Fruit fly (Drosophila melanogaster) whole organism, embryonic: Measurements from ENCODE around the gene snu.

Experiments
- Atf6 ChIP-seq: fragments of 200-800 bp; sonication (Bioruptor generic); IDR thresholded peaks from 2 replicates; pipeline ENCODE4 v1.3.6; 2022; ENCODE audit warnings: missing biosample characterization, missing genetic modification characterization
- Awh ChIP-seq: fragments of 200-800 bp; sonication (Bioruptor generic); IDR thresholded peaks from 2 replicates; pipeline ENCODE4, ENCODE4 v1.3.6; 2022; ENCODE audit warnings: missing biosample characterization, missing genetic modification characterization
- B-H2 ChIP-seq: fragments of 200-800 bp; sonication (Bioruptor generic); optimal IDR thresholded peaks from 2 replicates; lab custom pipeline; 2018; ENCODE audit warnings: missing biosample characterization, mild to moderate bottlenecking, missing genetic modification characterization
- Bdp1 ChIP-seq: fragments of 200-800 bp; sonication (Bioruptor generic); optimal IDR thresholded peaks from 3 replicates; lab custom pipeline; 2016; ENCODE audit warnings: missing biosample characterization, missing genetic modification characterization
- CG10462 ChIP-seq: fragments of 200-800 bp; sonication (Bioruptor generic); optimal IDR thresholded peaks from 2 replicates; lab custom pipeline; 2016; ENCODE audit warnings: missing biosample characterization, missing genetic modification characterization
- CG11696 ChIP-seq: fragments of 200-800 bp; sonication (Bioruptor generic); IDR thresholded peaks from 2 replicates; pipeline ENCODE4 v1.3.6; 2022; ENCODE audit warnings: missing biosample characterization, missing genetic modification characterization
- CG12104 ChIP-seq: fragments of 200-800 bp; sonication (Bioruptor generic); optimal IDR thresholded peaks from 3 replicates; lab custom pipeline; 2016; ENCODE audit warnings: missing biosample characterization, missing genetic modification characterization
- CG13287 ChIP-seq: fragments of 200-800 bp; sonication (Bioruptor generic); IDR thresholded peaks from 2 replicates; pipeline ENCODE4 v1.3.6; 2022; ENCODE audit warnings: missing biosample characterization, missing genetic modification characterization; ENCODE audit not compliant: partially characterized antibody
- CG14441 ChIP-seq: fragments of 200-800 bp; sonication (Bioruptor generic); IDR thresholded peaks from 2 replicates; pipeline ENCODE4 v1.3.6; 2022; ENCODE audit warnings: missing biosample characterization, missing genetic modification characterization
- CG15514 ChIP-seq: fragments of 200-800 bp; sonication (Bioruptor generic); optimal IDR thresholded peaks from 3 replicates; lab custom pipeline; 2017; ENCODE audit warnings: missing biosample characterization, missing genetic modification characterization, mild to moderate bottlenecking, moderate library complexity, missing genetic modification reagents
- CG2678 ChIP-seq: fragments of 200-800 bp; sonication (Bioruptor generic); optimal IDR thresholded peaks from 3 replicates; lab custom pipeline; 2019; ENCODE audit warnings: missing biosample characterization, mild to moderate bottlenecking, missing genetic modification characterization, moderate library complexity
- CG2875 ChIP-seq: fragments of 200-800 bp; sonication (Bioruptor generic); optimal IDR thresholded peaks from 2 replicates; lab custom pipeline; 2017; ENCODE audit warnings: missing biosample characterization, mild to moderate bottlenecking, missing genetic modification characterization, missing genetic modification reagents
- CG3281 ChIP-seq: fragments of 200-800 bp; sonication (Bioruptor generic); optimal IDR thresholded peaks from 3 replicates; lab custom pipeline; 2017; ENCODE audit warnings: missing biosample characterization, mild to moderate bottlenecking, missing genetic modification characterization
- CG33213 ChIP-seq: fragments of 200-800 bp; sonication (Bioruptor generic); optimal IDR thresholded peaks from 3 replicates; lab custom pipeline; 2016; ENCODE audit warnings: missing biosample characterization, missing genetic modification characterization
- CG4820 ChIP-seq: fragments of 200-800 bp; sonication (Bioruptor generic); optimal IDR thresholded peaks from 3 replicates; lab custom pipeline; 2016; ENCODE audit warnings: missing biosample characterization, missing genetic modification characterization
- CG6683 ChIP-seq: fragments of 200-800 bp; sonication (Bioruptor generic); optimal IDR thresholded peaks from 2 replicates; lab custom pipeline; 2017; ENCODE audit warnings: missing biosample characterization, mild to moderate bottlenecking, missing genetic modification characterization, missing genetic modification reagents
- CG7556 ChIP-seq: fragments of 200-800 bp; sonication (Bioruptor generic); optimal IDR thresholded peaks from 2 replicates; lab custom pipeline; 2017; ENCODE audit warnings: missing biosample characterization, mild to moderate bottlenecking, missing genetic modification characterization
- CG8281 ChIP-seq: fragments of 200-800 bp; sonication (Bioruptor generic); optimal IDR thresholded peaks from 2 replicates; lab custom pipeline; 2018; ENCODE audit warnings: missing biosample characterization, mild to moderate bottlenecking, missing genetic modification characterization, moderate library complexity
- CG8388 ChIP-seq: fragments of 200-800 bp; sonication (Bioruptor generic); optimal IDR thresholded peaks from 2 replicates; lab custom pipeline; 2019; ENCODE audit warnings: missing biosample characterization, mild to moderate bottlenecking, missing genetic modification characterization, moderate library complexity
- Doc3 ChIP-seq: fragments of 200-800 bp; sonication (Bioruptor generic); IDR thresholded peaks from 3 replicates; pipeline ENCODE4 v1.3.6; 2022; ENCODE audit warnings: missing biosample characterization, missing genetic modification characterization; ENCODE audit not compliant: partially characterized antibody
- E2f2 ChIP-seq: fragments of 200-800 bp; sonication (Bioruptor generic); IDR thresholded peaks from 2 replicates; pipeline ENCODE4 v1.3.6; 2022; ENCODE audit warnings: missing biosample characterization, missing genetic modification characterization
- Eip74EF ChIP-seq, 2 experiments: fragments of 200-800 bp in 1 of 2; fragments of >200 bp in 1 of 2; sonication (Bioruptor generic) in 1 of 2; optimal IDR thresholded peaks; 2 replicates each; lab custom pipeline; 2017 to 2019; ENCODE audit warnings: missing biosample characterization in 2 of 2, missing genetic modification characterization in 2 of 2, mild to moderate bottlenecking in 1 of 2, moderate library complexity in 1 of 2
- Ets65A ChIP-seq: fragments of 200-800 bp; sonication (Bioruptor generic); peaks from one replicate; lab custom pipeline; 2016; ENCODE audit warnings: missing biosample characterization, missing genetic modification characterization
- HLH3B ChIP-seq: fragments of 200-800 bp; sonication (Bioruptor generic); IDR thresholded peaks from 2 replicates; pipeline ENCODE4 v1.3.6; 2022; ENCODE audit warnings: missing biosample characterization, missing genetic modification characterization
- Hr3 ChIP-seq: fragments of 200-800 bp; sonication (Bioruptor generic); optimal IDR thresholded peaks from 3 replicates; lab custom pipeline; 2016; ENCODE audit warnings: missing biosample characterization, missing genetic modification characterization
- Hr51 ChIP-seq, 2 experiments: fragments of 200-800 bp; sonication (Bioruptor generic); optimal IDR thresholded peaks; 2 replicates in 1 of 2; 3 replicates in 1 of 2; lab custom pipeline; 2016 to 2018; ENCODE audit warnings: missing biosample characterization in 2 of 2, missing genetic modification characterization in 2 of 2, mild to moderate bottlenecking in 1 of 2, moderate library complexity in 1 of 2
- NC2α ChIP-seq: fragments of 200-800 bp; sonication (Bioruptor generic); optimal IDR thresholded peaks from 2 replicates; lab custom pipeline; 2016; ENCODE audit warnings: missing biosample characterization, missing genetic modification characterization
- TFAM ChIP-seq: fragments of 200-800 bp; sonication (Bioruptor generic); optimal IDR thresholded peaks from 2 replicates; lab custom pipeline; 2017; ENCODE audit warnings: missing biosample characterization, missing genetic modification characterization, inconsistent platforms
- Xbp1 ChIP-seq: fragments of 200-800 bp; sonication (Bioruptor generic); optimal IDR thresholded peaks from 3 replicates; lab custom pipeline; 2016; ENCODE audit warnings: missing biosample characterization, mild to moderate bottlenecking, missing genetic modification characterization
- ap ChIP-seq: fragments of 200-800 bp; sonication (Bioruptor generic); IDR thresholded peaks from 2 replicates; pipeline ENCODE4 v1.3.6; 2022; ENCODE audit warnings: missing biosample characterization, missing genetic modification characterization
- croc ChIP-seq: fragments of 200-800 bp; sonication (Bioruptor generic); conservative IDR thresholded peaks from 3 replicates; pipeline ENCODE4 v1.3.6; 2022; ENCODE audit warnings: missing biosample characterization, missing genetic modification characterization
- cwo ChIP-seq: fragments of 200-800 bp; sonication (Bioruptor generic); optimal IDR thresholded peaks from 3 replicates; lab custom pipeline; 2017; ENCODE audit warnings: missing biosample characterization, missing genetic modification characterization, mild to moderate bottlenecking, moderate library complexity, missing genetic modification reagents
- dpn ChIP-seq, 2 experiments: fragments of 200-800 bp; sonication (Bioruptor generic); optimal IDR thresholded peaks; 3 replicates each; lab custom pipeline; 2016; ENCODE audit warnings: missing biosample characterization in 2 of 2, missing genetic modification characterization in 2 of 2
- ewg ChIP-seq: fragments of 200-800 bp; sonication (Bioruptor generic); optimal IDR thresholded peaks from 3 replicates; lab custom pipeline; 2017; ENCODE audit warnings: mild to moderate bottlenecking, missing biosample characterization, missing genetic modification reagents, missing genetic modification characterization
- gcm2 ChIP-seq: fragments of 200-800 bp; sonication (Bioruptor generic); optimal IDR thresholded peaks from 2 replicates; lab custom pipeline; 2016; ENCODE audit warnings: missing biosample characterization, missing genetic modification characterization
- hkb ChIP-seq, 2 experiments: fragments of 200-800 bp in 1 of 2; fragments of >200 bp in 1 of 2; sonication (Bioruptor generic) in 1 of 2; IDR thresholded peaks in 1 of 2; optimal IDR thresholded peaks in 1 of 2; 2 replicates each; pipeline versions ENCODE4 v1.3.6 to Lab custom; 2017 to 2022; ENCODE audit warnings: missing biosample characterization in 1 of 2, missing genetic modification characterization in 1 of 2
- inv ChIP-seq: fragments of 200-800 bp; sonication (Bioruptor generic); IDR thresholded peaks from 2 replicates; pipeline ENCODE4 v1.3.6; 2022; ENCODE audit warnings: missing biosample characterization, missing genetic modification characterization; ENCODE audit not compliant: partially characterized antibody
- jumu ChIP-seq: fragments of 200-800 bp; sonication (Bioruptor generic); optimal IDR thresholded peaks from 3 replicates; lab custom pipeline; 2016; ENCODE audit warnings: missing biosample characterization, missing genetic modification characterization
- kah ChIP-seq: fragments of 200-800 bp; sonication (Bioruptor generic); optimal IDR thresholded peaks from 2 replicates; lab custom pipeline; 2018; ENCODE audit warnings: missing biosample characterization, mild to moderate bottlenecking, missing genetic modification characterization
- ken ChIP-seq: fragments of 200-800 bp; sonication (Bioruptor generic); IDR thresholded peaks from 3 replicates; pipeline ENCODE4 v1.3.6; 2022; ENCODE audit warnings: missing biosample characterization, missing genetic modification characterization
- knrl ChIP-seq: fragments of 200-800 bp; sonication (Bioruptor generic); IDR thresholded peaks from 3 replicates; pipeline ENCODE4 v1.3.6; 2022; ENCODE audit warnings: missing biosample characterization, missing genetic modification characterization; ENCODE audit not compliant: partially characterized antibody
- nerfin-1 ChIP-seq: fragments of 200-800 bp; sonication (Bioruptor generic); optimal IDR thresholded peaks from 3 replicates; lab custom pipeline; 2019; ENCODE audit warnings: missing biosample characterization, mild to moderate bottlenecking, missing genetic modification characterization, moderate library complexity
- org-1 ChIP-seq: fragments of 200-800 bp; sonication (Bioruptor generic); optimal IDR thresholded peaks from 2 replicates; lab custom pipeline; 2017; ENCODE audit warnings: missing biosample characterization, missing genetic modification characterization
- sisA ChIP-seq: fragments of 200-800 bp; sonication (Bioruptor generic); IDR thresholded peaks from 2 replicates; pipeline ENCODE4 v1.3.6; 2022; ENCODE audit warnings: missing biosample characterization, missing genetic modification characterization
- trem ChIP-seq: fragments of 200-800 bp; optimal IDR thresholded peaks from 3 replicates; lab custom pipeline; 2019; ENCODE audit warnings: missing biosample characterization, mild to moderate bottlenecking, missing genetic modification characterization, moderate library complexity
- unpg ChIP-seq: fragments of 200-800 bp; sonication (Bioruptor generic); optimal IDR thresholded peaks from 3 replicates; lab custom pipeline; 2018; ENCODE audit warnings: missing biosample characterization, mild to moderate bottlenecking, missing genetic modification characterization, moderate library complexity
- vvl ChIP-seq: fragments of 200-800 bp; sonication (Bioruptor generic); IDR thresholded peaks from 2 replicates; pipeline ENCODE4 v1.3.6; 2022; ENCODE audit warnings: missing biosample characterization, missing genetic modification characterization
- z ChIP-seq: fragments of 200-800 bp; sonication (Bioruptor generic); IDR thresholded peaks from 3 replicates; pipeline ENCODE4 v1.3.6; 2022; ENCODE audit warnings: missing biosample characterization, missing genetic modification characterization
- zfh2 ChIP-seq: fragments of 200-800 bp; sonication (Bioruptor generic); optimal IDR thresholded peaks from 2 replicates; lab custom pipeline; 2016; ENCODE audit warnings: missing biosample characterization, missing genetic modification characterization

Gene snu

dm6 chr3R:28631753-28632152, 43.1 kb upstream of the snu start (continued):
- TF ChIP-seq vvl: peak; percentile 41; the same call in 1 of the 2 replicates
- TF ChIP-seq CG8281: no peak
- peak; percentile 16 for TF ChIP-seq ewg
- TF ChIP-seq CG15514: peak; percentile 40
- no peak for TF ChIP-seq kah (GFP tag; lab: Kevin White, UChicago)
- peak; percentile 72 for TF ChIP-seq CG4820 (GFP tag; lab: Kevin White, UChicago)
- peak; percentile 15 for TF ChIP-seq CG12104 (GFP tag; lab: Kevin White, UChicago)
- peak; percentile 16 for TF ChIP-seq zfh2 (GFP tag; lab: Kevin White, UChicago)
- peak; percentile 44 for TF ChIP-seq cwo (GFP tag; lab: Kevin White, UChicago)
- peak; percentile 49 for TF ChIP-seq CG3281
- TF ChIP-seq CG2678: peak; percentile 58
- TF ChIP-seq CG2875: peak; percentile 35
- peak; percentile 30 for TF ChIP-seq CG33213
- TF ChIP-seq CG6683 (GFP tag; lab: Kevin White, UChicago): no peak
- no peak for TF ChIP-seq hkb (optimal IDR thresholded peaks at IDR 0.05; lab: Kevin White, UChicago)
- TF ChIP-seq hkb (GFP tag; IDR thresholded peaks at IDR 0.05; lab: Robert Waterston, UW): peak; percentile 50; the same call in 1 of the 2 replicates
- TF ChIP-seq CG13287: no peak
- peak; percentile 39; the same call in 1 of the 3 replicates for TF ChIP-seq croc (GFP tag; lab: Robert Waterston, UW)
- no peak for TF ChIP-seq z (GFP tag; lab: Robert Waterston, UW)
- TF ChIP-seq jumu (GFP tag; lab: Kevin White, UChicago): peak; percentile 77
- peak; percentile 51 for TF ChIP-seq CG7556 (GFP tag; lab: Kevin White, UChicago)
- no peak for TF ChIP-seq Doc3 (GFP tag; lab: Robert Waterston, UW)
- 0 out of 3 replicates have a peak, but pooled peaks have one; percentile 60 for TF ChIP-seq ken (GFP tag; lab: Robert Waterston, UW)
- TF ChIP-seq NC2α (GFP tag; lab: Kevin White, UChicago): no peak
- peak; percentile 59; the same call in 1 of the 2 replicates for TF ChIP-seq HLH3B (GFP tag; lab: Robert Waterston, UW)
- TF ChIP-seq unpg: peak; percentile 64
- TF ChIP-seq Hr3: peak; percentile 41
- 0 out of 2 replicates have a peak, but pooled peaks have one; percentile 20 for TF ChIP-seq CG11696 (GFP tag; lab: Robert Waterston, UW)
- no peak for TF ChIP-seq TFAM (GFP tag; lab: Kevin White, UChicago)
- TF ChIP-seq ap (GFP tag; lab: Robert Waterston, UW): no peak
- TF ChIP-seq CG10462 (GFP tag; lab: Kevin White, UChicago): no peak
- no peak for TF ChIP-seq B-H2 (GFP tag; lab: Kevin White, UChicago)
- TF ChIP-seq Eip74EF (GFP tag; optimal IDR thresholded peaks at IDR 0.05; lab: Kevin White, UChicago): no peak
- peak; percentile 46 for TF ChIP-seq trem
- TF ChIP-seq org-1 (GFP tag; lab: Kevin White, UChicago): peak; percentile 39
- TF ChIP-seq inv (GFP tag; lab: Robert Waterston, UW): no peak
- TF ChIP-seq CG8388: peak; percentile 52
- TF ChIP-seq nerfin-1 (tag; lab: Kevin White, UChicago): peak; percentile 28
- TF ChIP-seq gcm2: no peak
- peak; percentile 47 for TF ChIP-seq Xbp1 (GFP tag; lab: Kevin White, UChicago)
- 0 out of 2 replicates have a peak, but pooled peaks have one; percentile 26 for TF ChIP-seq E2f2 (GFP tag; lab: Robert Waterston, UW)
- 0 out of 2 replicates have a peak, but pooled peaks have one; percentile 15 for TF ChIP-seq Atf6 (GFP tag; lab: Robert Waterston, UW)
- peak; percentile 28 to 35 for TF ChIP-seq Hr51 (GFP tag; optimal IDR thresholded peaks at IDR 0.05; lab: Kevin White, UChicago)
- peak; percentile 20 for TF ChIP-seq Bdp1 (GFP tag; lab: Kevin White, UChicago)
- TF ChIP-seq knrl (GFP tag; lab: Robert Waterston, UW): no peak
- TF ChIP-seq CG14441: peak; percentile 50
- TF ChIP-seq Ets65A (GFP tag; lab: Kevin White, UChicago): peak; percentile 90
- TF ChIP-seq sisA (GFP tag; lab: Robert Waterston, UW): peak; percentile 50
- TF ChIP-seq Awh (GFP tag; lab: Robert Waterston, UW): 0 out of 2 replicates have a peak, but pooled peaks have one; percentile 32
- TF ChIP-seq dpn (GFP tag; optimal IDR thresholded peaks at IDR 0.05; lab: Kevin White, UChicago): peak; percentile 21 to 65
